Fruit fly (Drosophila melanogaster): ENCODE measurements around the gene alph.

The alph gene

DNA sequence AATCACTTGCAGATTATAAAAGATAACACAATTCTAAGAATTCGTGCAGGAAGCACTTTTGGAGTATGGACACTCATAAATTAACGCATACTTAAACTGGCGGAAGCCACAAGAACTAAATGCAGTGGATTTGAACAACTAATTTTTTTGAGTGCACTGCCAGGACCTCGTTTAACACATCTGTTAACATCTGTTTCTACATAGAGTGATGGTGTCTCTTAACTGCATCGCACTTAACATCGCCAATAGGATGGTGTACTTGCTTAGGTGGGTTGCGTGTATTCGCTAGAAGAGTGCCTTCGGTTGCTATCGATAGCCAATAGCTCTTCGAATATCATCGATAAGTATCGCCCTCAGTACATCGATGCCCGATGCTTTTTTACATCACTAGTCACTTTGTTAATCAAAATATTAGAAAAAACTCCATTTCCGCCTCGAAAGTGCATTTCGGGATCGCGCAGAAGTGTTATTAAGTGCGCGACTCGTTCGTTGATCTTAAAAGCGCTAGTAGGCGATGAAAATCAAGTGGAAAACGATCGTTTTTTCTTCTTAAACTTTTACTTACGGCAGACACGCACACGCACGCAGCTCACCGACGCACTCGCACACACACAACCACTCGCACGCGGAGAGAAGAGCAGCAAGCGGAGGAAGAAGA is at the start of gene alph:
TSS of gene alph (plus strand) at position 351 of the 658 bp plus-strand sequence.
- TF ChIP-seq tai (GFP tag; optimal IDR thresholded peaks at IDR 0.05) (peak; percentile 45), GATAd (GFP tag; optimal IDR thresholded peaks at IDR 0.05) (no peak), dl (GFP tag; optimal IDR thresholded peaks at IDR 0.05; ENCODE audit: insufficient read depth in 1 of 2, partially characterized antibody in 2 of 2) (no peak), Rel (GFP tag; optimal IDR thresholded peaks at IDR 0.05) (no peak), Rel (tag; optimal IDR thresholded peaks at IDR 0.05) (no peak), foxo (GFP tag; optimal IDR thresholded peaks at IDR 0.05) (peak in 1 of 2 experiments; percentile 32), N (GFP tag; optimal IDR thresholded peaks at IDR 0.05) (no peak), Dfd (GFP tag; optimal IDR thresholded peaks at IDR 0.05) (no peak), sv (GFP tag; optimal IDR thresholded peaks at IDR 0.05) (peak; percentile 31), woc (GFP tag; optimal IDR thresholded peaks at IDR 0.05) (no peak), CrebA (GFP tag; optimal IDR thresholded peaks at IDR 0.05; ENCODE audit: borderline replicate concordance) (no peak), sage (GFP tag; optimal IDR thresholded peaks at IDR 0.05) (peak; percentile 22), ey (GFP tag; optimal IDR thresholded peaks at IDR 0.05) (no peak), lola (GFP tag; optimal IDR thresholded peaks at IDR 0.05) (no peak), Hnf4 (GFP tag; optimal IDR thresholded peaks at IDR 0.05) (peak; percentile 47), CG32264 (GFP tag; optimal IDR thresholded peaks at IDR 0.05) (no peak), pan (optimal IDR thresholded peaks at IDR 0.05) (no peak), Sp1 (GFP tag; optimal IDR thresholded peaks at IDR 0.05) (no peak), OdsH (GFP tag; optimal IDR thresholded peaks at IDR 0.05) (no peak), Jra (GFP tag; optimal IDR thresholded peaks at IDR 0.05) (no peak), Myc (optimal IDR thresholded peaks at IDR 0.05) (peak; percentile 42), usp (GFP tag; optimal IDR thresholded peaks at IDR 0.05) (no peak), h (GFP tag; optimal IDR thresholded peaks at IDR 0.05) (peak; percentile 17), jim (GFP tag; optimal IDR thresholded peaks at IDR 0.05) (no peak), Mio (GFP tag; optimal IDR thresholded peaks at IDR 0.05) (no peak), rgr (GFP tag; optimal IDR thresholded peaks at IDR 0.05) (peak; percentile 44), Abd-B (GFP tag; optimal IDR thresholded peaks at IDR 0.05) (no peak), dsf (GFP tag; optimal IDR thresholded peaks at IDR 0.05; ENCODE audit: borderline replicate concordance) (no peak), br (GFP tag; optimal IDR thresholded peaks at IDR 0.05) (peak; percentile 28), psq (GFP tag; optimal IDR thresholded peaks at IDR 0.05) (no peak), Hr83 (GFP tag; optimal IDR thresholded peaks at IDR 0.05; ENCODE audit: poor library complexity, severe bottlenecking) (no peak), brk (GFP tag; optimal IDR thresholded peaks at IDR 0.05) (peak; percentile 45), HLH106 (tag; optimal IDR thresholded peaks at IDR 0.05) (no peak), Vsx2 (GFP tag; optimal IDR thresholded peaks at IDR 0.05; ENCODE audit: partially characterized antibody) (no peak), Hr78 (GFP tag; optimal IDR thresholded peaks at IDR 0.05) (no peak), dmrt93B (GFP tag; optimal IDR thresholded peaks at IDR 0.05) (no peak), Dif (GFP tag; optimal IDR thresholded peaks at IDR 0.05; ENCODE audit: partially characterized antibody) (no peak), CG9705 (GFP tag; optimal IDR thresholded peaks at IDR 0.05) (no peak), fru (GFP tag; optimal IDR thresholded peaks at IDR 0.05) (peak; percentile 37)

DNA sequence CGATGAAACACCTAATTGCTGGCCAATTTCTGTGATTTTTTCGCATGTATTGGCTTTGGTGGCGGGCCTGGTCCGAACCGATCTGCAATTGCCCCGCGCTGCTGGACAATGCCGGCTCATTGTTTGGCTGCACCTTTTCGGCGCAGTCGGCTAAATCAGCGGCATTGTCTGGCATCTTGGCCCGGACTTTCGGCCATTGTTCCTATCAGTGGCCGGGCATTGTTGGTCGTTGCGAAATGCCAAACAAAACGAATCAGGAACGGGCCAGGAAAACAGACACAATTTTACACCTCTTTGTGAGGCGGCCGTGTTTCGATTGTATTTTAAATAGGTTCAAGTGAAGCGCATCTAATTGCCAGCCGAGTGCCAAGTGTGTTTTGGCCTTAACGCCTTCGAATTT is 46.5 kb upstream of the alph start:
- TF ChIP-seq N (GFP tag; optimal IDR thresholded peaks at IDR 0.05) (no peak), brk (GFP tag; optimal IDR thresholded peaks at IDR 0.05) (no peak), Myc (optimal IDR thresholded peaks at IDR 0.05) (no peak), CrebA (GFP tag; optimal IDR thresholded peaks at IDR 0.05; ENCODE audit: borderline replicate concordance) (no peak), Dfd (GFP tag; optimal IDR thresholded peaks at IDR 0.05) (no peak), Dif (GFP tag; optimal IDR thresholded peaks at IDR 0.05; ENCODE audit: partially characterized antibody) (no peak), sv (GFP tag; optimal IDR thresholded peaks at IDR 0.05) (no peak), h (GFP tag; optimal IDR thresholded peaks at IDR 0.05) (no peak), OdsH (GFP tag; optimal IDR thresholded peaks at IDR 0.05) (no peak), lola (GFP tag; optimal IDR thresholded peaks at IDR 0.05) (no peak)

Data from whole organism, wandering third instar larva.